Fruit fly (Drosophila melanogaster) S2 (cell line): Measurements from ENCODE around the gene CG32772.

Source experiments
- CG8478 ChIP-seq: fragments of >200 bp; optimal IDR thresholded peaks from 2 replicates; lab custom pipeline; 2018
- CTCF ChIP-seq, 2 experiments: fragments of >200 bp; optimal IDR thresholded peaks; 2 replicates each; lab custom pipeline; 2018

dm6 chrX:4937222-4938071 is 28.5 kb downstream of the CG32772 start:
- TF ChIP-seq CG8478 (lab: Kevin White, UChicago) (no peak), CTCF (optimal IDR thresholded peaks at IDR 0.05; lab: Kevin White, UChicago) (no peak)
